Fruit fly (Drosophila melanogaster): Measurements from ENCODE around the gene Hr4.

DNA sequence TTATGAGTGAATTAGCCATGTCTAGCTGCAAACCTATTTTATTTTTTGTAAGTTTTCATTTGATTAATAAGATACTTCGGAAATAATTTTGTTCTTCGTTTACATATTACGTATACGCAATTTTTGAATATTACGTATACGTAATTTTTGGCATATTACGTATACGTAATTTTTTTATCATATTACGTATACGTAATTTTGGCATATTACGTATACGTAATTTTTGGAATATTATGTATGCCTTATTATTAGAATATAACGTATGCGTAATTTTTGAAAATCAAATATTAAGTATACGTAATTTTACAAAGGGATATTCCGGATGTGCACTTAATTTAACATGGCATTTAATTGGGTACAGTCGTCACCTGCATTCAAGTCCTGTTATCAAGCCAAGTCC is 26.4 kb downstream of the Hr4 start:
- TF ChIP-seq Sin3A (optimal IDR thresholded peaks at IDR 0.05): no peak
- no peak for TF ChIP-seq ttk (optimal IDR thresholded peaks at IDR 0.05)

Measured in Kc167 (cell line).